Worm (Caenorhabditis elegans) whole organism, midembryonic: ENCODE results near the gene Y14H12B.2.

Source experiments
- T22C8.4 ChIP-seq: fragments of 200-800 bp; sonication (Bioruptor generic); IDR thresholded peaks from 2 replicates; pipeline ENCODE4 v1.3.6; 2022; ENCODE audit warnings: missing genetic modification characterization, missing compliant biosample characterization
- cog-1 ChIP-seq: sonication (generic microtip); optimal IDR thresholded peaks from 2 replicates; lab custom pipeline; 2016; ENCODE audit warnings: missing genetic modification characterization, missing compliant biosample characterization
- flt-1 ChIP-seq: fragments of 200-800 bp; sonication (Bioruptor generic); IDR thresholded peaks from 2 replicates; pipeline ENCODE4 v1.3.6; 2022; ENCODE audit warnings: missing genetic modification characterization, missing compliant biosample characterization
- klf-2 ChIP-seq: fragments of 200-800 bp; sonication (Bioruptor generic); conservative IDR thresholded peaks from 2 replicates; pipeline ENCODE4 v1.3.6; 2022; ENCODE audit warnings: missing genetic modification reagents, missing genetic modification characterization, missing compliant biosample characterization
- med-1 ChIP-seq: sonication (generic microtip); optimal IDR thresholded peaks from 2 replicates; lab custom pipeline; 2017; ENCODE audit warnings: missing genetic modification characterization, mild to moderate bottlenecking, missing compliant biosample characterization, antibody characterized with exemption, missing genetic modification reagents; ENCODE audit not compliant: insufficient read depth
- ref-1 ChIP-seq: fragments of 200-800 bp; sonication (Bioruptor generic); conservative IDR thresholded peaks from 2 replicates; pipeline ENCODE4 v1.3.6; 2022; ENCODE audit warnings: missing genetic modification reagents, missing genetic modification characterization, missing compliant biosample characterization
- tab-1 ChIP-seq: fragments of 200-800 bp; sonication (Bioruptor generic); IDR thresholded peaks from 2 replicates; pipeline ENCODE4 v1.3.6; 2022; ENCODE audit warnings: missing genetic modification characterization, missing compliant biosample characterization
- ztf-23 ChIP-seq: fragments of 200-800 bp; sonication (Bioruptor generic); IDR thresholded peaks from 2 replicates; pipeline ENCODE4 v1.3.6; 2022; ENCODE audit warnings: missing genetic modification reagents, missing genetic modification characterization, missing compliant biosample characterization
- ztf-29 ChIP-seq: fragments of 200-800 bp; sonication (Bioruptor generic); IDR thresholded peaks from 2 replicates; pipeline ENCODE4 v1.3.6; 2022; ENCODE audit warnings: missing genetic modification reagents, missing genetic modification characterization, missing compliant biosample characterization

ce11 chrII:3960276-3960675, 26.7 kb upstream of the Y14H12B.2 start:
- no peak for TF ChIP-seq klf-2 (GFP tag; lab: Robert Waterston, UW)
- no peak for TF ChIP-seq flt-1 (GFP tag; lab: Robert Waterston, UW)
- no peak for TF ChIP-seq T22C8.4
- TF ChIP-seq ref-1 (GFP tag; lab: Robert Waterston, UW): no peak
- TF ChIP-seq cog-1: no peak
- no peak for TF ChIP-seq med-1 (GFP tag; lab: Kevin White, UChicago)
- TF ChIP-seq tab-1: no peak
- no peak for TF ChIP-seq ztf-23
- TF ChIP-seq ztf-29: no peak
